Worm (Caenorhabditis elegans) whole organism, young adult: Measurements from ENCODE around the gene H20J04.6.

Experiments used
- B0261.1 ChIP-seq: sonication (generic microtip); optimal IDR thresholded peaks from 2 replicates; lab custom pipeline; 2016; ENCODE audit warnings: mild to moderate bottlenecking, missing genetic modification characterization, moderate library complexity, missing compliant biosample characterization
- D2030.7 ChIP-seq: fragments of 200-800 bp; sonication (Bioruptor generic); IDR thresholded peaks from 2 replicates; pipeline ENCODE4 v1.3.6; 2022; ENCODE audit warnings: missing genetic modification reagents, missing genetic modification characterization, missing compliant biosample characterization
- F23B12.7 ChIP-seq: sonication (generic microtip); optimal IDR thresholded peaks from 2 replicates; lab custom pipeline; 2017; ENCODE audit warnings: missing genetic modification characterization, mild to moderate bottlenecking, missing compliant biosample characterization, antibody characterized with exemption, moderate library complexity; ENCODE audit not compliant: insufficient read depth
- F33H1.4 ChIP-seq: fragments of 200-800 bp; sonication (Bioruptor generic); IDR thresholded peaks from 2 replicates; pipeline ENCODE4 v1.3.6; 2022; ENCODE audit warnings: missing genetic modification reagents, missing genetic modification characterization, missing compliant biosample characterization
- F37B4.10 ChIP-seq: fragments of 200-800 bp; sonication (Bioruptor generic); IDR thresholded peaks from 2 replicates; pipeline ENCODE4 v1.3.6; 2022; ENCODE audit warnings: missing genetic modification characterization, missing compliant biosample characterization
- F55B11.4 ChIP-seq: sonication (generic microtip); optimal IDR thresholded peaks from 2 replicates; lab custom pipeline; 2016; ENCODE audit warnings: missing compliant biosample characterization, missing genetic modification characterization, borderline replicate concordance; ENCODE audit not compliant: insufficient read depth
- F57A8.1 ChIP-seq: fragments of 200-800 bp; sonication (Bioruptor generic); optimal IDR thresholded peaks from 2 replicates; lab custom pipeline; 2018; ENCODE audit warnings: mild to moderate bottlenecking, missing genetic modification characterization, moderate library complexity, missing compliant biosample characterization
- Y53F4B.3 ChIP-seq: fragments of 200-800 bp; sonication (Bioruptor generic); IDR thresholded peaks from 2 replicates; pipeline ENCODE4 v1.3.6; 2022; ENCODE audit warnings: missing genetic modification reagents, missing genetic modification characterization, missing compliant biosample characterization
- Y67H2A.10 ChIP-seq: fragments of 200-800 bp; sonication (Bioruptor generic); conservative IDR thresholded peaks from 2 replicates; pipeline ENCODE4 v1.3.6; 2022; ENCODE audit warnings: missing genetic modification reagents, missing genetic modification characterization, missing compliant biosample characterization
- ZK185.1 ChIP-seq: sonication (generic microtip); optimal IDR thresholded peaks from 2 replicates; lab custom pipeline; 2016; ENCODE audit warnings: mild to moderate bottlenecking, missing genetic modification characterization, missing compliant biosample characterization; ENCODE audit not compliant: poor library complexity, severe bottlenecking
- ama-1 ChIP-seq, 3 experiments: fragments of 150-350 bp in 1 of 3; sonication (generic microtip) in 2 of 3; optimal IDR thresholded peaks; 2 replicates each; lab custom pipeline; 2014 to 2018; ENCODE audit warnings: missing biosample characterization in 2 of 3, missing genetic modification characterization in 2 of 3, missing genetic modification reagents in 2 of 3
- attf-3 ChIP-seq: fragments of 200-800 bp; sonication (Bioruptor generic); conservative IDR thresholded peaks from 2 replicates; pipeline ENCODE4 v1.3.6; 2022; ENCODE audit warnings: missing genetic modification reagents, missing genetic modification characterization, missing compliant biosample characterization
- attf-5 ChIP-seq: fragments of 200-800 bp; sonication (Bioruptor generic); optimal IDR thresholded peaks from 2 replicates; lab custom pipeline; 2018; ENCODE audit warnings: mild to moderate bottlenecking, missing genetic modification characterization, missing compliant biosample characterization
- bed-1 ChIP-seq: fragments of 200-800 bp; sonication (Bioruptor generic); IDR thresholded peaks from 2 replicates; pipeline ENCODE4 v1.3.6; 2022; ENCODE audit warnings: missing genetic modification reagents, missing genetic modification characterization, missing compliant biosample characterization
- ceh-100 ChIP-seq: fragments of 200-800 bp; sonication (Bioruptor generic); IDR thresholded peaks from 2 replicates; pipeline ENCODE4 v1.3.6; 2022; ENCODE audit warnings: missing genetic modification reagents, missing genetic modification characterization, missing compliant biosample characterization
- ceh-91 ChIP-seq: fragments of 200-800 bp; sonication (Bioruptor generic); IDR thresholded peaks from 2 replicates; pipeline ENCODE4 v1.3.6; 2022; ENCODE audit warnings: missing genetic modification reagents, missing genetic modification characterization, missing compliant biosample characterization
- die-1 ChIP-seq: sonication (generic microtip); optimal IDR thresholded peaks from 2 replicates; lab custom pipeline; 2016; ENCODE audit warnings: missing genotype, mild to moderate bottlenecking, missing genetic modification characterization, missing compliant biosample characterization
- egl-18 ChIP-seq: fragments of 200-800 bp; sonication (Bioruptor generic); IDR thresholded peaks from 2 replicates; pipeline ENCODE4 v1.3.6; 2022; ENCODE audit warnings: missing genetic modification reagents, missing genetic modification characterization, missing compliant biosample characterization
- ekl-4 ChIP-seq: fragments of 200-800 bp; sonication (Bioruptor generic); IDR thresholded peaks from 2 replicates; pipeline ENCODE4 v1.3.6; 2022; ENCODE audit warnings: missing genetic modification reagents, missing genetic modification characterization, missing compliant biosample characterization
- gei-17 ChIP-seq: fragments of 200-800 bp; sonication (Bioruptor generic); optimal IDR thresholded peaks from 2 replicates; lab custom pipeline; 2018; ENCODE audit warnings: mild to moderate bottlenecking, missing genetic modification characterization, missing compliant biosample characterization
- him-1 ChIP-seq: sonication (generic microtip); optimal IDR thresholded peaks from 2 replicates; lab custom pipeline; 2016; ENCODE audit warnings: missing genotype, missing genetic modification reagents, missing genetic modification characterization, missing compliant biosample characterization
- hrde-1 ChIP-seq: sonication (generic microtip); optimal IDR thresholded peaks from 2 replicates; lab custom pipeline; 2016; ENCODE audit warnings: missing genetic modification characterization, mild to moderate bottlenecking, missing compliant biosample characterization, moderate library complexity, missing genotype, missing genetic modification reagents, borderline replicate concordance
- lag-1 ChIP-seq: fragments of 200-800 bp; sonication (Bioruptor generic); IDR thresholded peaks from 2 replicates; pipeline ENCODE4 v1.3.6; 2022; ENCODE audit warnings: missing genetic modification reagents, missing genetic modification characterization, missing compliant biosample characterization
- let-526 ChIP-seq: fragments of 200-800 bp; sonication (Bioruptor generic); IDR thresholded peaks from 2 replicates; pipeline ENCODE4 v1.3.6; 2022; ENCODE audit warnings: missing genetic modification reagents, missing genetic modification characterization, missing compliant biosample characterization
- let-607 ChIP-seq, 2 experiments: fragments of 200-800 bp in 1 of 2; sonication (Bioruptor generic) in 1 of 2; sonication (generic microtip) in 1 of 2; optimal IDR thresholded peaks; 2 replicates each; lab custom pipeline; 2016 to 2018; ENCODE audit warnings: mild to moderate bottlenecking in 2 of 2, missing compliant biosample characterization in 2 of 2, missing genetic modification characterization in 2 of 2, moderate library complexity in 2 of 2, missing genotype in 1 of 2
- lin-54 ChIP-seq: fragments of 200-800 bp; sonication (Bioruptor generic); optimal IDR thresholded peaks from 2 replicates; lab custom pipeline; 2018; ENCODE audit warnings: mild to moderate bottlenecking, missing genetic modification characterization, missing compliant biosample characterization
- madf-3 ChIP-seq: fragments of 200-800 bp; sonication (Bioruptor generic); IDR thresholded peaks from 2 replicates; pipeline ENCODE4 v1.3.6; 2022; ENCODE audit warnings: missing genetic modification reagents, missing genetic modification characterization, missing compliant biosample characterization
- mes-4 ChIP-seq: sonication (generic microtip); optimal IDR thresholded peaks from 2 replicates; lab custom pipeline; 2016; ENCODE audit warnings: missing genotype, missing genetic modification characterization, missing compliant biosample characterization
- mxl-1 ChIP-seq: sonication (generic microtip); optimal IDR thresholded peaks from 2 replicates; lab custom pipeline; 2016; ENCODE audit warnings: missing genetic modification characterization, missing compliant biosample characterization
- nfya-2 ChIP-seq: fragments of 200-800 bp; sonication (Bioruptor generic); IDR thresholded peaks from 2 replicates; pipeline ENCODE4 v1.3.6; 2022; ENCODE audit warnings: missing genetic modification reagents, missing genetic modification characterization, missing compliant biosample characterization
- nhr-27 ChIP-seq: fragments of 200-800 bp; sonication (Bioruptor generic); optimal IDR thresholded peaks from 2 replicates; lab custom pipeline; 2018; ENCODE audit warnings: mild to moderate bottlenecking, missing genetic modification characterization, moderate library complexity, missing compliant biosample characterization
- nhr-90 ChIP-seq: sonication (generic microtip); optimal IDR thresholded peaks from 2 replicates; lab custom pipeline; 2016; ENCODE audit warnings: missing genotype, mild to moderate bottlenecking, missing genetic modification characterization, missing compliant biosample characterization
- pha-4 ChIP-seq: fragments of 150-350 bp; sonication (generic microtip); optimal IDR thresholded peaks from 2 replicates; lab custom pipeline; 2014; ENCODE audit warnings: missing biosample characterization, missing genetic modification reagents, missing genetic modification characterization
- unc-62 ChIP-seq: fragments of 150-350 bp; optimal IDR thresholded peaks from 2 replicates; lab custom pipeline; 2014; ENCODE audit warnings: missing biosample characterization, missing genetic modification reagents, missing genetic modification characterization
- xnd-1 ChIP-seq: sonication (generic microtip); optimal IDR thresholded peaks from 2 replicates; lab custom pipeline; 2016; ENCODE audit warnings: missing genotype, missing genetic modification reagents, missing genetic modification characterization, missing compliant biosample characterization
- zfh-2 ChIP-seq: fragments of 200-800 bp; sonication (Bioruptor generic); conservative IDR thresholded peaks from 2 replicates; pipeline ENCODE4 v1.3.6; 2022; ENCODE audit warnings: missing genetic modification reagents, missing genetic modification characterization, missing compliant biosample characterization
- ztf-22 ChIP-seq: fragments of 200-800 bp; sonication (Bioruptor generic); optimal IDR thresholded peaks from 2 replicates; lab custom pipeline; 2018; ENCODE audit warnings: mild to moderate bottlenecking, missing genetic modification characterization, moderate library complexity, missing compliant biosample characterization

Gene H20J04.6

DNA sequence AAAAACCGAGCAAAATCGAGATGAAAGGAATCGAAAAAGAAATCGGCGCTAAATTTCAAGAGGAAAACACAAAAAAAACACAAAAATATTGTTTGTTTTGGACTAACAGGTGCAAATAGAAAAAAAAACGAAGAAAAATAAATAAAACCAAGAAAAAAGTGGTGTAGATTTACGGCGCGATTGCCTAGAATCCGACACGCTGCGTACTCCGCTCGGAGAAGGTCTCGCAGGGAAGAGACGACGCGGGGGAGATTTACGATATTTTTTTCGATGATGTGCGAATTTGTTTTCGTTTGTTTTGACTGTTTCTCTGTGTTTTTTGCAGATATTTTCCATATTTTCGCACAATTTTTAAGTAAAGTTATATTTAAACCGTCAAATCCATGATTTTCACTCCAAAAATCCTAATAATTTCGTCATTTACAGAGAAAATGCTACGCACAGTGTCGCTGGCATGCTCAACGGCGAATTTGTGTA lies 23.8 kb upstream of the H20J04.6 start, which contains the start of gene sco-1 (continued):
- TF ChIP-seq F57A8.1, result no peak
- TF ChIP-seq D2030.7, result peak; percentile 87
- TF ChIP-seq madf-3 (GFP tag; lab: Robert Waterston, UW), result peak; percentile 90
- peak; percentile 96 for TF ChIP-seq pha-4 (tag; lab: Kevin White, UChicago)
- peak; percentile 91 for TF ChIP-seq ceh-91 (GFP tag; lab: Robert Waterston, UW)
- peak; percentile 56 for TF ChIP-seq gei-17 (GFP tag; lab: Kevin White, UChicago)
- peak; percentile 73 for TF ChIP-seq attf-3 (GFP tag; lab: Robert Waterston, UW)
- no peak for TF ChIP-seq ZK185.1 (tag; lab: Kevin White, UChicago)
- no peak for TF ChIP-seq mxl-1 (tag; lab: Kevin White, UChicago)
- TF ChIP-seq ztf-22 (GFP tag; lab: Kevin White, UChicago), result no peak
- TF ChIP-seq ceh-100 (GFP tag; lab: Robert Waterston, UW), result peak; percentile 75
- TF ChIP-seq attf-5 (GFP tag; lab: Kevin White, UChicago), result peak; percentile 89
- TF ChIP-seq nhr-90, result no peak
- no peak for TF ChIP-seq mes-4 (tag; lab: Kevin White, UChicago)
- peak; percentile 53 to 62 for TF ChIP-seq let-607 (tag; optimal IDR thresholded peaks at IDR 0.05; lab: Kevin White, UChicago)
- peak; percentile 72; the same call in 1 of the 2 replicates for TF ChIP-seq Y67H2A.10 (GFP tag; lab: Robert Waterston, UW)
- TF ChIP-seq xnd-1, result peak; percentile 54
- peak; percentile 100 for TF ChIP-seq F33H1.4
- no peak for TF ChIP-seq nfya-2 (GFP tag; lab: Robert Waterston, UW)
- TF ChIP-seq lag-1 (GFP tag; lab: Robert Waterston, UW), result no peak
- no peak for TF ChIP-seq bed-1
- TF ChIP-seq unc-62 (GFP tag; lab: Kevin White, UChicago), result no peak
- peak; percentile 13 for TF ChIP-seq him-1 (tag; lab: Kevin White, UChicago)
- peak; percentile 72 for TF ChIP-seq F23B12.7 (tag; lab: Kevin White, UChicago)
- peak; percentile 80 for TF ChIP-seq lin-54 (GFP tag; lab: Kevin White, UChicago)
- TF ChIP-seq ama-1 (optimal IDR thresholded peaks at IDR 0.05; lab: Kevin White, UChicago), result no peak
- no peak for TF ChIP-seq ama-1 (GFP tag; optimal IDR thresholded peaks at IDR 0.05; lab: Kevin White, UChicago)
- no peak for TF ChIP-seq die-1 (tag; lab: Kevin White, UChicago)
- TF ChIP-seq Y53F4B.3 (GFP tag; lab: Robert Waterston, UW), result peak; percentile 58; the same call in 1 of the 2 replicates
- peak; percentile 61 for TF ChIP-seq zfh-2 (GFP tag; lab: Robert Waterston, UW)
- 0 out of 2 replicates have a peak, but pooled peaks have one; percentile 29 for TF ChIP-seq egl-18 (GFP tag; lab: Robert Waterston, UW)

- no peak for TF ChIP-seq let-526 (GFP tag; lab: Robert Waterston, UW)
- no peak for TF ChIP-seq F37B4.10 (GFP tag; lab: Robert Waterston, UW)
- TF ChIP-seq B0261.1 (tag; lab: Kevin White, UChicago), result no peak
- TF ChIP-seq nhr-27 (tag; lab: Kevin White, UChicago), result no peak
- no peak for TF ChIP-seq F57A8.1
- TF ChIP-seq hrde-1 (tag; lab: Kevin White, UChicago), result no peak
- TF ChIP-seq ZK185.1 (tag; lab: Kevin White, UChicago), result no peak
- no peak for TF ChIP-seq ekl-4 (GFP tag; lab: Robert Waterston, UW)
- no peak for TF ChIP-seq zfh-2 (GFP tag; lab: Robert Waterston, UW)
- no peak for TF ChIP-seq F55B11.4 (tag; lab: Kevin White, UChicago)
Observed at ce11 chrII:4301307-4301706, 21.7 kb upstream of the H20J04.6 start, which contains the start of gene gtf-2F1. Gene gtf-2F1, plus strand, starts transcription at chrII:4301607.
